Worm (Caenorhabditis elegans): Measurements from ENCODE around the gene sde-2.

Gene sde-2

DNA sequence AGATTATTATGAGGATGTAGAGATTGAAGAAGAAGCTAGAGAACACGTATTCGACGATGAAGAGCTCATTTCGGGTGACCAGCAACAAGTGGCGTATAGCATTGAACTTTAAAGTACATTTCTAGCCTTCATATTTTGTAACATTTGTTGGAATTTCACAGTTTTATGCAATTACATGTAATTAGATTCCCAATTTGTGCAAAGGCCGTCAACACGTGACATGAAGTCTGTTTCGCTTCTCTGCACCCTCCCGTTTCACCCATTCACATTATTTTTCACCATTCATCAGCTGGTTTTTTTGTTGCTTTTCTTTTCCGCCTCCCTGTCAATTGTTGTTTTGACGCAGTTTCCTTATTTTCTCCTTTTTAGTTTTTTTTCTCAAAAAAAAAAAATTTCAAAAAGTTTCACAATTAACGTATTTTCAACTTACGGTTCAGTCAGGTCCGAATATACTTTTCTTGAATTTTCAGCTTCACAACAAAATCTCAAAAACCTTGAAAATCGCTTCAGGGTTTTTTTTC lies at the start of gene sde-2:
sde-2 (plus strand) TSS at position 471 of the 521 bp plus-strand sequence.
- peak; percentile 8 for TF ChIP-seq unc-55 (GFP tag; optimal IDR thresholded peaks at IDR 0.05)
- no peak for TF ChIP-seq nhr-25 (tag; optimal IDR thresholded peaks at IDR 0.05)
- no peak for TF ChIP-seq lsy-2 (tag; optimal IDR thresholded peaks at IDR 0.05)
- no peak for TF ChIP-seq lin-13 (GFP tag; optimal IDR thresholded peaks at IDR 0.05)
- TF ChIP-seq blmp-1 (tag; optimal IDR thresholded peaks at IDR 0.05; ENCODE audit: insufficient read depth): no peak
- peak; percentile 52 for TF ChIP-seq nhr-129 (tag; optimal IDR thresholded peaks at IDR 0.05)
- no peak for TF ChIP-seq fos-1 (tag; optimal IDR thresholded peaks at IDR 0.05)
- peak; percentile 72 for TF ChIP-seq C34F6.9 (tag; optimal IDR thresholded peaks at IDR 0.05)

DNA sequence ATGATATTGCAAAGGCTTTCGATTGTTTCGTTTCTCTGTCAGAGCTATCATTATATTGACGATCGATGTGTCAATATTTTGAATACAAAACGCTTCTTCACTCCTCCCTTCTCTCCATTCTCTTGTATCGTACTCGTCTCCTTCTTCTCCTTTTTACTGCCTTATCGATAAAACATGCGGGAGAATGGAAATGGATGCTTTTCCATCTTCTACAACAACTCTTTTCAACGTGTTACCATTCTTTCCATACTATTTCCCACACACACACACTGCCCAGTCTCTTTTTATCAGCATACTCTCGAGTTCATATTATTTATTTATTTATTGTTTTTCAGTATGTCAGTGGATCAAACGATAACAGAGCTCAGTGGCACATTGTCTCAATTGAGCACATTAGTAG lies 48.7 kb upstream of the sde-2 start, which contains the start of gene C50B8.6:
C50B8.6 (plus strand) TSS at position 336 of the 400 bp plus-strand sequence.
- TF ChIP-seq mdl-1 (tag; optimal IDR thresholded peaks at IDR 0.05): no peak
- TF ChIP-seq fos-1 (tag; optimal IDR thresholded peaks at IDR 0.05): peak; percentile 60
- TF ChIP-seq F13H6.1 (tag; optimal IDR thresholded peaks at IDR 0.05): no peak
- no peak for TF ChIP-seq elt-1 (tag; optimal IDR thresholded peaks at IDR 0.05)
- TF ChIP-seq sem-4 (tag; optimal IDR thresholded peaks at IDR 0.05): no peak
- TF ChIP-seq R02D3.7 (tag; optimal IDR thresholded peaks at IDR 0.05): no peak

DNA sequence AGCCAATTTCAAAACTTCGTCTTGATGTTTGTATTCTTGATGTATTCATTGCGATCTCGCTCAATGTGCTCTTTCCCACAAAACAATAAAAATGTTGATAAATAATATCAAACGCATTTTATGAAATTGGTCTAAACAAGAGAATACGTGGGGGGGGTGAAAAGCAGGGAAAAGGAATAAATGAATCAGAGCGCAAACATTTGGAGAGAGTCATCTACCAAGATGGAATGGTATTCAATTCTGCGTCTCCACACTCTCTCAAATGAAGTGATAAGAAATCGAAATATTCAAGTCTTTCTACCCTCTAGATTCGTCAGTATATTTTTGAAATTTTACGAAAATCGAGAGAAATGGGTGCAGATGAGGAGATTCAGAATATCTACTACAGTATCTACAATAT lies 46.7 kb upstream of the sde-2 start, which contains the start of gene C50B8.5:
C50B8.5 (plus strand) TSS at position 273 of the 400 bp plus-strand sequence.
- TF ChIP-seq fos-1 (tag; optimal IDR thresholded peaks at IDR 0.05): peak; percentile 74
- TF ChIP-seq F13H6.1 (tag; optimal IDR thresholded peaks at IDR 0.05): peak; percentile 15
- no peak for TF ChIP-seq nhr-11 (tag; optimal IDR thresholded peaks at IDR 0.05)
- no peak for TF ChIP-seq lin-11 (tag; optimal IDR thresholded peaks at IDR 0.05)
- TF ChIP-seq nhr-77 (tag; optimal IDR thresholded peaks at IDR 0.05): no peak

DNA sequence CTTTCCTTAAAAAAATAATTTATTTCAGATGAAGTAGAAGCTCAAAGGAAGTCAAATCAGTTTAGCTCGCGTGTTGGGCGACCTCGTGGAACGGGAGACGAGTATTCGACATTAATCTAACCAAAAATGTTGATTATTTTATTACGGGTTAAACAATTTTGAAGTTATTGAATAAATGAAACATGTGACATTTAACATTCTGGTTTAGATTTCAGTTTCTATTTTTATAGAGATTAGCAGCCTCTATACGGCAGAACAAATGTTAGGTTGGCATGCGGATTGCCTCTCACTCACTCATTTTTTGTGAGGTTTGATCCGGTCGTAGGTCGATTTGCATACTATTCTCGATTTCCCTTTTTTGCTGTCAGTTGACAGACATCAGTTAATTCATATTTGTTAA lies 42.9 kb upstream of the sde-2 start, which contains the start of gene F53F4.1:
F53F4.1 (plus strand) TSS at position 301 of the 400 bp plus-strand sequence.
- TF ChIP-seq sma-3 (GFP tag; optimal IDR thresholded peaks at IDR 0.05) (no peak), C34F6.9 (tag; optimal IDR thresholded peaks at IDR 0.05) (no peak), nhr-237 (tag; optimal IDR thresholded peaks at IDR 0.05) (no peak), ama-1 (optimal IDR thresholded peaks at IDR 0.05) (no peak), zag-1 (tag; optimal IDR thresholded peaks at IDR 0.05) (no peak), snpc-4 (tag; optimal IDR thresholded peaks at IDR 0.05) (no peak), skn-1 (tag; optimal IDR thresholded peaks at IDR 0.05) (no peak), ztf-4 (tag; optimal IDR thresholded peaks at IDR 0.05) (no peak), nhr-11 (tag; optimal IDR thresholded peaks at IDR 0.05) (no peak), R02D3.7 (tag; optimal IDR thresholded peaks at IDR 0.05) (no peak)

DNA sequence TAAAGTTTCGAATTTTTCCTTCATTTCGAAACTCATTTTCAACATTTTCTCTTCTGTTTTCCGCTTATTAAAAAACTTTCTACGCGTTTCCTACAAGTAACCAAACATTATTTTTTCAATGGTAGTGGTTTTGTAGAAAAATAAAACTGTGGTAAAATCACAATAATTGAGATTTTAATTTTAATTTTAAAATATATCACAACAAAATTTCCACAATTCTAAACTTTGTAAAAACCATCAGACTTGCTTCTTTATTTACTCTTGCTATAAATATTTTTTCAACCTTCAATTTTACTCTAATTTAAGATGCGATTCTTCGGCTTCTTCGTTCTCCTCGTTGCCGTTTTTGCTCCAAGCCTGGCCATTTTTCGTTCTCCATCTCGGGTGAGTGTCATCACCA lies 39.5 kb upstream of the sde-2 start, which contains the start of gene F53F4.17:
F53F4.17 (plus strand) TSS at position 301 of the 400 bp plus-strand sequence.
- TF ChIP-seq crh-2 (tag; optimal IDR thresholded peaks at IDR 0.05): no peak
- TF ChIP-seq nhr-10 (tag; optimal IDR thresholded peaks at IDR 0.05): no peak
- no peak for TF ChIP-seq F13H6.1 (tag; optimal IDR thresholded peaks at IDR 0.05)
- no peak for TF ChIP-seq unc-39 (tag; optimal IDR thresholded peaks at IDR 0.05)
- TF ChIP-seq lsy-2 (tag; optimal IDR thresholded peaks at IDR 0.05): no peak
- no peak for TF ChIP-seq C34F6.9 (tag; optimal IDR thresholded peaks at IDR 0.05)
- TF ChIP-seq nhr-6 (tag; optimal IDR thresholded peaks at IDR 0.05): no peak
- no peak for TF ChIP-seq nhr-21 (tag; optimal IDR thresholded peaks at IDR 0.05)
- TF ChIP-seq nhr-237 (tag; optimal IDR thresholded peaks at IDR 0.05): no peak
- no peak for TF ChIP-seq lin-39 (tag; optimal IDR thresholded peaks at IDR 0.05)

DNA sequence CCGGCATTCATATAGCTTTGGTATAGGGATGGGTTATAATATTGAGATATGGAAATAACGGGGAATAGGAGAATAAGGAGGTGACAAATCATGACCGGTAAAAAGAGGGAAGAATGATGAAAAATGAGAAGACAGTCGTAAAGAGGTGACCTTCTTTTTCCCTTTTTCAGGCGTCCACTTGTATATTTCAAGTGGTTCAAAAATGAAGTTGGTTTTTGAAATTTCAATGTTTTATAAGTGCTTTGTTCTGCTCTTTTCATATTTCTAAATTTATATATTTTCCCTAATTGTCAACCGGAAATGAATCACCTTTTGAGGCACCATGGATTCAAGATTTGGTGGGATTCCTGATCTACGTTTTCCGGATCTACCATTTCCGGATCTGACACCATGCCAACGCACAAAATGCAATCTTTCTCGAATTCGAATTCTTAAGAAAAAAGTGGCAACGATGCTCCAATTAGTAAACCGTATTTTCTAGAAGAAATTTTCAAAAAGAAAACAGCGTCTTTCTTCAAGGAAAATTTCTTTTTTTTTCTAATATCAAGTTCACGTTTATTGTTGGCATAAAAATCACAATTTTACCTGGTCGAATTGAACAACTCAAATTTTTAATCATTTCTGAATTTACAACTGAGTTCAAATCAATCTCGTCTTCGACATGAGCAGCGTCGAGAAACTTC lies 37.7 kb upstream of the sde-2 start, which contains the start of the genes F53F4.2 and F53F4.18:
F53F4.2 (minus strand) TSS at position 101 of the 683 bp plus-strand sequence.
F53F4.18 (plus strand) TSS at position 633 of the 683 bp plus-strand sequence.
- TF ChIP-seq nhr-21 (tag; optimal IDR thresholded peaks at IDR 0.05): no peak
- no peak for TF ChIP-seq nhr-129 (tag; optimal IDR thresholded peaks at IDR 0.05)
- no peak for TF ChIP-seq zag-1 (tag; optimal IDR thresholded peaks at IDR 0.05)
- TF ChIP-seq F13H6.1 (tag; optimal IDR thresholded peaks at IDR 0.05): no peak
- no peak for TF ChIP-seq peb-1 (tag; optimal IDR thresholded peaks at IDR 0.05)
- no peak for TF ChIP-seq lin-39 (tag; optimal IDR thresholded peaks at IDR 0.05)
- TF ChIP-seq lsy-2 (tag; optimal IDR thresholded peaks at IDR 0.05): no peak
- no peak for TF ChIP-seq nhr-12 (tag; optimal IDR thresholded peaks at IDR 0.05)
- TF ChIP-seq lin-11 (tag; optimal IDR thresholded peaks at IDR 0.05): no peak

All from whole organism, L2 larva.